Worm (Caenorhabditis elegans): ENCODE data around the gene B0464.6.

- TF ChIP-seq zip-5 (tag; optimal IDR thresholded peaks at IDR 0.05), result no peak
- no peak for TF ChIP-seq pag-3 (tag; optimal IDR thresholded peaks at IDR 0.05; ENCODE audit: borderline replicate concordance)
Measured at ce11 chrIII:9434999-9435398, 30.8 kb downstream of the B0464.6 start.

Data from whole organism, late embryonic.